Worm (Caenorhabditis elegans): ENCODE data around the gene srbc-30.

srbc-30 gene

ce11 chrV:3449810-3450209 lies 30.4 kb downstream of the srbc-30 start (continued):
- TF ChIP-seq mls-2 (tag; optimal IDR thresholded peaks at IDR 0.05): no peak
- no peak for TF ChIP-seq nhr-28 (tag; optimal IDR thresholded peaks at IDR 0.05)
- TF ChIP-seq bed-3 (GFP tag; optimal IDR thresholded peaks at IDR 0.05): no peak
- TF ChIP-seq sptf-1 (tag; optimal IDR thresholded peaks at IDR 0.05): peak; percentile 58
- peak; percentile 43 for TF ChIP-seq ceh-43 (GFP tag; optimal IDR thresholded peaks at IDR 0.05)

DNA sequence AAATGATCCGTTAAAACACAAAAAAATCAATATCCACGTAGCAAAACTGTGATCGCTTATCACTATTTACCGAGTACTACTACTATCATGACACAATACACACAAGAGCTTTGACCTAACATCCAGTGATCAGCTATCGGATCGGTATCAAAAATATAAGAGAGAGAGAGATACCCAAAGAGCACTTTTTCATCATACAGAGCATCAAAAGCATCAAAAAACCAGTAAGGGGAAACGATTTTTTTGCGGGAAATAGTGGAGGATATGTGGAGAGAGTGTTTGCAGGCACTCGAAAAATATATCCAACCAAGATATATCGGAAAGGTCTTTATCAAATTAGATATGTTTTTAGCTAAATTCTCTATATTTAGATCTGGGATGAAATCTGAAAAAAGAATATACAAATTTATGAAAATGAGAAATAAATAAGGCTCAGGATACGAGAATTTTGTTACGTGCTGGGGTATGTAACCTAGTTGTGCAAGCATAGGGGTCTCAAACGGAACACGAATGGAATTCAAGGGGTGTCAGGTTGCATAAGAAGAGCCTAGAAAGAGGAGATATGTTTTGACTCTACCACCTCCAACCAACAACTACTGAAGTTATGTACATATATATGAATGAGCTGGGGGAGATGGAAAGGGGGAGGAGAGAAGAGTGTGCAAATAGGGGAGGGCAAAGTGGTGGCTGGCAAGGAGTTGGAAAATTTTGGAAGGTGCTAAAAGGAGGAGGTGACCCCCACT lies 35.0 kb downstream of the srbc-30 start:
- TF ChIP-seq zip-8 (tag; optimal IDR thresholded peaks at IDR 0.05) (no peak), M03D4.4 (tag; optimal IDR thresholded peaks at IDR 0.05) (peak; percentile 25), nhr-28 (tag; optimal IDR thresholded peaks at IDR 0.05) (no peak), pha-4 (tag; optimal IDR thresholded peaks at IDR 0.05) (no peak), nhr-237 (tag; optimal IDR thresholded peaks at IDR 0.05) (no peak), mab-5 (tag; optimal IDR thresholded peaks at IDR 0.05) (no peak), mls-2 (tag; optimal IDR thresholded peaks at IDR 0.05) (peak; percentile 22), unc-120 (tag; optimal IDR thresholded peaks at IDR 0.05; ENCODE audit: poor library complexity, severe bottlenecking) (no peak), drap-1 (GFP tag; optimal IDR thresholded peaks at IDR 0.05) (no peak)

ce11 chrV:3444777-3445089 lies 35.5 kb downstream of the srbc-30 start, which contains the start of gene cfz-2:
Gene cfz-2, minus strand, starts transcription at chrV:3444877.
- TF ChIP-seq flh-1 (GFP tag; optimal IDR thresholded peaks at IDR 0.05) (no peak), ces-1 (GFP tag; optimal IDR thresholded peaks at IDR 0.05) (no peak), snpc-4 (tag; optimal IDR thresholded peaks at IDR 0.05) (no peak), elt-3 (tag; optimal IDR thresholded peaks at IDR 0.05) (no peak), nhr-12 (tag; optimal IDR thresholded peaks at IDR 0.05) (no peak), elt-1 (tag; optimal IDR thresholded peaks at IDR 0.05; ENCODE audit: borderline replicate concordance, insufficient read depth) (no peak), nhr-237 (tag; optimal IDR thresholded peaks at IDR 0.05) (no peak)

- TF ChIP-seq lsy-2 (tag; optimal IDR thresholded peaks at IDR 0.05): no peak
Observed at ce11 chrV:3442609-3443008, 37.6 kb downstream of the srbc-30 start.

- no peak for TF ChIP-seq sem-2 (GFP tag; optimal IDR thresholded peaks at IDR 0.05)
- TF ChIP-seq nhr-2 (tag; optimal IDR thresholded peaks at IDR 0.05): peak; percentile 31
Observed at ce11 chrV:3431535-3431990, 48.7 kb downstream of the srbc-30 start, which contains the start of the genes T20D4.19 and srj-9. Gene T20D4.19, minus strand, starts transcription at chrV:3431635. Gene srj-9, plus strand, starts transcription at chrV:3431940.

DNA sequence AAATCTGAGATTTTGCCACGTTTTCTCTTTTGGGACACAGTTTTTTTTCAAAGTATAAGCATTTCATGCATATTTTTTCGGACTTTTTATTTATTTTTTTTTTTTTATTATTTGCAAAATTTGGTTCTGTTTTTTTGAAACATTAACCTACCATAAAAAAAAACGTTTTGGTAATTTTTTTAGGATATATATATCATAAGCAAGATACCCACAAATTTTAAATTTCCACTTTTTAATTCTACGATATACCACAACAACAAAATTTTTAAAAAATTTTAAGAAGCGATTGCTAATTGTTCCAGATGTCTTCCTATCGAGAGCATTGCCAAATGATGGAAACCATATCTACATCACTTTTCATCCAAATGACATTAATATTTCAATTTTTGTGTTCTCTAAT lies 51.5 kb downstream of the srbc-30 start, which contains the start of gene srab-20:
Gene srab-20, plus strand, starts transcription at position 301 of the 400 bp plus-strand sequence.
- no peak for TF ChIP-seq ceh-39 (tag; optimal IDR thresholded peaks at IDR 0.05)
- no peak for TF ChIP-seq ztf-11 (tag; optimal IDR thresholded peaks at IDR 0.05)
- no peak for TF ChIP-seq snpc-4 (tag; optimal IDR thresholded peaks at IDR 0.05)
- no peak for TF ChIP-seq ces-1 (GFP tag; optimal IDR thresholded peaks at IDR 0.05)
- TF ChIP-seq sem-2 (GFP tag; optimal IDR thresholded peaks at IDR 0.05): no peak
- TF ChIP-seq tbx-8 (GFP tag; optimal IDR thresholded peaks at IDR 0.05): no peak
- no peak for TF ChIP-seq bed-3 (GFP tag; optimal IDR thresholded peaks at IDR 0.05)
- no peak for TF ChIP-seq unc-39 (tag; optimal IDR thresholded peaks at IDR 0.05)
- no peak for TF ChIP-seq lin-13 (tag; optimal IDR thresholded peaks at IDR 0.05)
- no peak for TF ChIP-seq flh-1 (GFP tag; optimal IDR thresholded peaks at IDR 0.05)
- TF ChIP-seq M03D4.4 (tag; optimal IDR thresholded peaks at IDR 0.05): no peak
- TF ChIP-seq mls-2 (tag; optimal IDR thresholded peaks at IDR 0.05): no peak
- no peak for TF ChIP-seq mep-1 (tag; optimal IDR thresholded peaks at IDR 0.05)
- TF ChIP-seq drap-1 (GFP tag; optimal IDR thresholded peaks at IDR 0.05): no peak
- TF ChIP-seq sptf-1 (tag; optimal IDR thresholded peaks at IDR 0.05): no peak
- TF ChIP-seq pha-4 (tag; optimal IDR thresholded peaks at IDR 0.05): no peak
- no peak for TF ChIP-seq unc-120 (tag; optimal IDR thresholded peaks at IDR 0.05; ENCODE audit: poor library complexity, severe bottlenecking)
- no peak for TF ChIP-seq ceh-83 (GFP tag; optimal IDR thresholded peaks at IDR 0.05)
- no peak for TF ChIP-seq mab-5 (tag; optimal IDR thresholded peaks at IDR 0.05)
- TF ChIP-seq elt-3 (tag; optimal IDR thresholded peaks at IDR 0.05): no peak
